Worm (Caenorhabditis elegans): ENCODE results near the gene R08D7.5.

Gene R08D7.5

DNA sequence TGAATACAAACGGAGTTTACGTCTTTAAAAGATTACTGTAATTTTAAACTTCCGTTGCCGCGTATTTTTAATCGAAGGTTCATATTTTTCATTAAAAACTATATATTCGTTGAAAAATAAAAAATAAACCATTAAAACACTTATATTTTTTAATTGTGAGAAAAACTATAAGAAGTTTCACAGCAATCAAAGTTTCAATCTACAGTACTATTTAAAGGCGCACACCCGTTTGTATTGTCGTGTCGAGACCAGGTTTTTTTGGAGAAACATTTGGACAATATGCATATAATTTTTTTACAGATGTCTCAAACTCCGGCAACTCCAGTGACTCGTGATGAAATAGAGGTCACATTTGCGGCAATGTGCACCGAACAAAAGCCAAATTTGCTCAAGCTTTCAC is at the start of gene R08D7.5:
Gene R08D7.5, plus strand, starts transcription at position 301 of the 400 bp plus-strand sequence.
- TF ChIP-seq W03F9.2 (tag; optimal IDR thresholded peaks at IDR 0.05) = no peak
- no peak for TF ChIP-seq him-1 (tag; optimal IDR thresholded peaks at IDR 0.05)
- no peak for TF ChIP-seq dao-5 (tag; optimal IDR thresholded peaks at IDR 0.05)

DNA sequence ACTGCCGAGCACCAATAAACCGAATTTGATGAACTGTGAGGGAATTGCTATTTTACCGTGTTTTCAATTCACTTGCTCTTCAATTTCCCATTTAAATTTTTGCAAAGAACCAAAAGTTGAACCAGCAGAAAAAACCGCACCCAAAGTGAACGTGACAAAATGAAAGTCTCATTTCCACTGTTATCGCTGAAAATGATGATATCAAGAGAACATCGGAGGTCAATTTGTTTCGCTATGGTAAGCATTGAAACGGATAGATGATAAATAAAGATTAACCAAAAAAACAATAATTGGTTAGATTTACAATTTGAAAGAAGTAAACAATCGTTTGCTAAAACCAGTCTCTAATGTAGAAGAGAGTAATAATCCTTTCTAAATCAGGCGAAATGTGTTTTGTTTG is 48.4 kb upstream of the R08D7.5 start:
- no peak for TF ChIP-seq him-1 (tag; optimal IDR thresholded peaks at IDR 0.05)
- TF ChIP-seq W03F9.2 (tag; optimal IDR thresholded peaks at IDR 0.05) = no peak
- TF ChIP-seq dao-5 (tag; optimal IDR thresholded peaks at IDR 0.05) = no peak

DNA sequence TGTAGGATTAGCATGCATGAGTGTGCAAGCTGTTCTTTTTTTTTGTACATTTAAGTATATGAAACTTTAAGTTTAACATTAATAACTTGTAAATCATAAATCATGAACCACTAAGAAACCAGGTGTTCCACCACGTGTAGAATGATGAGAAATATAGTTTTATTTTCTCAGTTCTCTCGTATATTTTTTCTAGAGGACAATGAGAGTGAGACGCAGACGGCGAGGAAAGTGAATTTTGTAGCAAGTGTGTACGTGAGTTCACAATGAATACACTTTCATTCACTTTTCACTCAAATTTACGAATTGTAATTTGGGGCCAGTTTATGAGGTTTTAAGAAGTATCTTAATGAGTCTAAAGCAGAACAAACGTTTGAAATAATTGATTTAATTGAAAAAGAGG is 47.4 kb upstream of the R08D7.5 start:
- TF ChIP-seq him-1 (tag; optimal IDR thresholded peaks at IDR 0.05) = no peak
- no peak for TF ChIP-seq W03F9.2 (tag; optimal IDR thresholded peaks at IDR 0.05)
- TF ChIP-seq dao-5 (tag; optimal IDR thresholded peaks at IDR 0.05) = no peak

DNA sequence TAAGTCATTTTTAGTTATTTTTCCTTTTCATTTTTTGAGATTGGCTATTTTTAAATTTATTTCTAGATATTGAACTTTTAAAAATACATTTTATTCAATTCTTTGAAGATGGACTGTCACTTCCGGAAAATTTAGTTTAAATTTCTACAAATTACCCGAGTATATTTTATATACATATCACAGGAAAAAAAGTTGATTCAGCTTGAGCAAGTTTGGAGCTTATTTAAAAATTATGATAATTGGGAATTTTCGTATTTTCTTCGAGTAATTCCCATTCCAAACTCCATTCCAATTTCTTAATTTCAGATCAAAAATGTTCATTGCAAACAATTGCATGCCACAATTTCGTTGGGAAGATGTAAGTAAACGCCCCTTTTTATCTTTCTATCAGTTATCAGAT is 44.2 kb upstream of the R08D7.5 start, which contains the start of gene arrd-15:
Gene arrd-15, plus strand, starts transcription at position 301 of the 400 bp plus-strand sequence.
- no peak for TF ChIP-seq dao-5 (tag; optimal IDR thresholded peaks at IDR 0.05)
- TF ChIP-seq W03F9.2 (tag; optimal IDR thresholded peaks at IDR 0.05) = no peak
- no peak for TF ChIP-seq him-1 (tag; optimal IDR thresholded peaks at IDR 0.05)

DNA sequence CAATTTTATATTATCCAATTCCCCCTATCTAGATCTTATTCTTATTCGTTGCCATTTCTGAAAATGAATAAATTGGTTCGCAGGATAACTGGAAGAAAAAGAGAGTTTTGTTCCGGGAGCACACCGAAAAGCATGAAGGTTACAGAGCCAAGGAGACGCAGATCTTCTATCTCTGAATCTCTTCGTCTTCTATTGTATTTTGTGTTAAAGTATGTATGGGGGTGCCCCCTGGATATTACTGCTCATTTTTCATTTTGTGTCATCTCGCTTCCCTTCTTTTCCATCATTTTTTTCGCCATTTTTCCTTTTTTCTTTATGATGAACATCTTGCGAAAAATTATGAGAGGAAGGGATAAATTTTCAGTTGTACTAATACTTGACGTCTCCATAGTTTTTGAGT is 40.2 kb upstream of the R08D7.5 start:
- TF ChIP-seq dao-5 (tag; optimal IDR thresholded peaks at IDR 0.05) = no peak
- no peak for TF ChIP-seq W03F9.2 (tag; optimal IDR thresholded peaks at IDR 0.05)
- no peak for TF ChIP-seq him-1 (tag; optimal IDR thresholded peaks at IDR 0.05)

DNA sequence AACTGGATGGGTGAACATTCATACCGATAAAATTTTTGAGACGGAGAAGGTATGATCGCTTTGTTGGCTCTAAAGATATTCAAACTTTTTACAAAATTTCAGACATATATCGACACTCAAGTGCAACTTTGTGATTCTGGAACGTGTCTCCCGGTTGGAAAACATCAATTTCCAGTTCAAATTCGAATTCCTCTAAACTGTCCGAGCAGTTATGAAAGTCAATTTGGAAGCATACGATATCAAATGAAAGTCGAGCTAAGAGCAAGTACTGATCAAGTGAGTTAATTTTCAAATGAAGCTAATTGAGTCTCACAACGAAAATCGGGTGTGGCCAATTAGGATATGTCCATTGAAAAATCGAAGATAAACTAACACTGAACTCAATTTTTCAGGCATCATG is 39.5 kb upstream of the R08D7.5 start:
- no peak for TF ChIP-seq W03F9.2 (tag; optimal IDR thresholded peaks at IDR 0.05)
- TF ChIP-seq dao-5 (tag; optimal IDR thresholded peaks at IDR 0.05) = no peak
- no peak for TF ChIP-seq him-1 (tag; optimal IDR thresholded peaks at IDR 0.05)

DNA sequence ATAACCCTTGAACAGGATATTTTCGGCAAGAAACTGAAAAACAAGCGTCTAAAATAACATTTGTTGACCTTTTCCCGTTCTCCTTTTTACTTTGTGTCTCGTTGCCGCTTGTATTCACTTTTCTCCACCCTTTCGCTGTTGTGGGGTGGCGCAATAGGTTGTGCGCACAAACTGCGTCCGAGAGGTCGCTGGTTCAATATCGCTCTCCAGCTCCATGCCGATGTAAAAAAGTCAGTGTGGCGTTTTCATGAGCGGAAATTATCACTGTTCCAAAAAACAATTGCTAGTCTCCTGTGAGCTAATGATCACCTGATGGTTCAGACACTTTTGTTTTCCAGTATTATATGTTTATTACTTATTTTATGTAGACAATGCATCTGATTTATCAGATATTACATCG is 36.4 kb upstream of the R08D7.5 start:
- TF ChIP-seq him-1 (tag; optimal IDR thresholded peaks at IDR 0.05) (peak; percentile 92), W03F9.2 (tag; optimal IDR thresholded peaks at IDR 0.05) (peak; percentile 31), dao-5 (tag; optimal IDR thresholded peaks at IDR 0.05) (peak; percentile 4)

DNA sequence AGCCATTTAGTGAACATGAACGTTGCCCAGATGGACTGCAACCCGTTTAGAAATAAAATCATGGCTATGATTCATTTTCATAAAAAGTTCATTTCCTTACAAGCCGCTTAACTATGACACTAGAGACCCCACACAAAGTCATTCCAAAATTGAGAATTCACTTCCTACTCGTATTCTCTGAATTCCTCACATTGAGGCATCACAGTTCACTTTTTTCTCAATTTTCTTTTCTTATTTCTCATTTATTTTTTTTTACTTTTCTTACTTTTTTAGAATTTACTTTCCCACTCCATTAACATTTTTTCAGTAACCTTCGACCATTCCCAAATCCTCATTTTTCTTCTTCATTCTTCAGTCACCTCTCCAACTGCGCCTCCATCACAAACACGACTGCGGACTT is 29.6 kb upstream of the R08D7.5 start, which contains the start of gene dhrr-1:
Gene dhrr-1, plus strand, starts transcription at position 301 of the 400 bp plus-strand sequence.
- TF ChIP-seq him-1 (tag; optimal IDR thresholded peaks at IDR 0.05) (no peak), dao-5 (tag; optimal IDR thresholded peaks at IDR 0.05) (no peak), W03F9.2 (tag; optimal IDR thresholded peaks at IDR 0.05) (no peak)

DNA sequence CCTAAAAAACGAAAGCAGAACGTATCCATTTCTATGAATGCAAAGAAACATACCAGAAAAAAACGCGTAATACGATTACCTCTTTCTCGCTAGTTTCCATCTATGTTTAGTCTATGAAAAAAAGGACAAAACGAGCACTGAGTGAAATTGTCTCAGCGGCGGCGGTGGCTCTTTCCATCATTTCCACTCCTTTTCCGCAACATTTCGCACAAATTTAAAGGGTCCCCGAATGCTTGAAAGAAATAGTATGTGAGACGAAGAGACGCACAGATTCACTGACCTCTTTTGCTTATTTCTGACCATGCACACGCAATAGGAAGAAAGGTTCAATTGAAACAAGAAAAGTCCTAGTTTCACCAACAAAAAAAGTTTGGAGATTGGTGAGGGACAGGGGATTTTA is 27.6 kb upstream of the R08D7.5 start:
- TF ChIP-seq him-1 (tag; optimal IDR thresholded peaks at IDR 0.05) = no peak
- TF ChIP-seq W03F9.2 (tag; optimal IDR thresholded peaks at IDR 0.05) = no peak
- no peak for TF ChIP-seq dao-5 (tag; optimal IDR thresholded peaks at IDR 0.05)

DNA sequence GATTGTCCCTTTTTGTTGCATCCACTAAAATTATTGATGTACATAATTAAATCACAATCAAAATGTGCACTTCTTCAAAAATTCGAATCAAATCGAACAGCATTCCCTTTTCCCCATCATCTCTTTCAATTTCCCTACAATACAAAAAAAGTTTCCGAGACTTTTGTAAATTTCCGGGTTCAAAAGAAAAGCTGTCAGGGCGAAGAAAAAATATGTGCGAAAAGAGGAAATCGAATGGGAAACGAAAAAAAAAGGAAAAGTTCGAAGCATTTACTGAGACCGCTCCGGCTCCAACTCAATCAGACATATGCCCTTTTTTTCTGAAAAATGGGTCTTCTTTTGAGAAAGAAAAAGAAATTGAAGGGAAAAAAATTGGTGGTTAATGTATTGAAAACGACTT is 24.8 kb upstream of the R08D7.5 start:
- TF ChIP-seq W03F9.2 (tag; optimal IDR thresholded peaks at IDR 0.05) = no peak
- TF ChIP-seq him-1 (tag; optimal IDR thresholded peaks at IDR 0.05) = no peak
- TF ChIP-seq dao-5 (tag; optimal IDR thresholded peaks at IDR 0.05) = no peak

DNA sequence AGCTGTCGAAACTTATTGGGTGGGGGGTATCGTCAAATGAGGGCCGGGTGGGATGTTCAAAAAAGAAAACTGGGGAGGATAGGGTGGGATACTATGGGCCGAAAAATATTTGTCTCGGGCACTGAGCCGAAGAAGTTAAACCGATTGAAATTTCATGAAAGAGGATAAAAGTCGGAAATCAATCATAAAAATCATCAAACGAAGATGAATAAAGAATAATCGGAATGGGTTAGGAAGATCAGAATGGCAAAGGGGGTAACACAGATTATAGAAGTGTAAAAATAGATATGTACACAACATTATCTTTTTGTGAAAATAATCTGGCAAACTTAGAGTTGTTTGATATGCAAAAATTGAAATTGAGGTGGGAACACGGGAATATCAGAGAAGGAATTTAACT is 18.4 kb upstream of the R08D7.5 start:
- TF ChIP-seq W03F9.2 (tag; optimal IDR thresholded peaks at IDR 0.05) = no peak
- no peak for TF ChIP-seq him-1 (tag; optimal IDR thresholded peaks at IDR 0.05)
- TF ChIP-seq dao-5 (tag; optimal IDR thresholded peaks at IDR 0.05) = no peak

DNA sequence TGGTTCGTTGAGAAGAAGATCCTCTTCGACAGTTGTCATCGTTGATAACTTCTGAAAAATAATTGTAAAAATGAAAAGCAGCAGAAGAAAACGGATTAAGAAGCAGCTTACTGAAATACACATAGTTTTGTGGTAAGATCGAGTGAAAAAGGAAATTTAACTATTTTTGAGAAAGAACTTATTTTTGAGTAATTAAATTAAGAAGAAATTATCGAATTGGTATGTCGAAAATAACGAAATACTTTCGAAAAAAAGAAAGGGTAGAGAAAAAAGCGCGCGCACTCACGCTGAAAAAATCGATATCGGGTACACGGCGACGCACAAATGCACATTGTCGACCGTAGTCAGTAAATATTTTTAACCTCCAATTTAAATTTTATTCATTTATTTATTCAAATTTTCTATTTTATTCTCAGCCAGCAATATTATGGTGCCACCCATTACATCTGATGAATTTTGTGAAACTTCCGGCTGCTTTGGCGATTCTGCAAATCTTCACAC is 17.7 kb upstream of the R08D7.5 start, which contains the start of the genes ZK643.5 and ZK643.2:
Gene ZK643.5, minus strand, starts transcription at position 51 of the 501 bp plus-strand sequence.
Gene ZK643.2, plus strand, starts transcription at position 395 of the 501 bp plus-strand sequence.
- TF ChIP-seq him-1 (tag; optimal IDR thresholded peaks at IDR 0.05) = no peak
- TF ChIP-seq dao-5 (tag; optimal IDR thresholded peaks at IDR 0.05) = no peak
- TF ChIP-seq W03F9.2 (tag; optimal IDR thresholded peaks at IDR 0.05) = peak; percentile 82

DNA sequence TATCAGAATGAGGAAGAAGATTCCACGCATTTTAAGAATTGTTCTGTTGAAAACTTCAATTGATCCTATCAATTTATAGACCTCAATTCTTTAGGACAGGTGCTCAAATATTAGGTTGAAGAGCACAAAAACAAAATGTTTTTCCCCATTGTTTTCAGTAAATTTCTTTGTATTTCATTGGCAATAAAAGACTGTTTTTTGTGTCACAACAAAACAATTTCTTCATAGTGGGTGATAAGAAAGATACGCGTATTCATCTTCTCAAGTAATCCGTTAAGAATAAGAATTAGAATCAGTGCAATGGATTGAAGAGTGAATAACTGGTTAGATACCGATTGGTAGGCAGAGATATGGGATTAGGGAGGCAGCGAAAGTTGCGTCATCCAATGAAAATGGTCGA is 13.3 kb upstream of the R08D7.5 start, which contains the start of gene ZK643.6:
Gene ZK643.6, minus strand, starts transcription at position 101 of the 400 bp plus-strand sequence.
- TF ChIP-seq dao-5 (tag; optimal IDR thresholded peaks at IDR 0.05) (no peak), him-1 (tag; optimal IDR thresholded peaks at IDR 0.05) (no peak), W03F9.2 (tag; optimal IDR thresholded peaks at IDR 0.05) (no peak)

DNA sequence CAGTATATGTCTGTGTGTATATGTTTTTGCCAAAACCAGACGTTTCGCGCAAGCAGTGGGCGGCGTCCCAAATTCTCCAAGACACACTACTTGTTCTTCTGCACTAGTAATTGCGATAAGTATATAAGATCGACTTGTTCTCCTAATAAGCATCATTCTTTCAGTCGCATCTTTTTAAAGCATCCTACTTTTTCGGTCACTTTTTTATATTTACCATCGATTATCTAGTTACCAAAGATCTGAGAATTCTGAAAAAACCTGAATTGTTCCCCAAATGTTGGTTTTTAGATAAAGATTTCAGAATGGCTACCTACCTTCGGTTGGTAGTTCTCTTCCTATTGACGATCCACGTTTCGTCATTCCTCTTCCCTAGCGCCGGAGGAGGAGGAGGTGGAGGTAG is 11.9 kb upstream of the R08D7.5 start, which contains the start of gene grl-25:
Gene grl-25, plus strand, starts transcription at position 301 of the 400 bp plus-strand sequence.
- TF ChIP-seq dao-5 (tag; optimal IDR thresholded peaks at IDR 0.05) (no peak), W03F9.2 (tag; optimal IDR thresholded peaks at IDR 0.05) (no peak), him-1 (tag; optimal IDR thresholded peaks at IDR 0.05) (no peak)

DNA sequence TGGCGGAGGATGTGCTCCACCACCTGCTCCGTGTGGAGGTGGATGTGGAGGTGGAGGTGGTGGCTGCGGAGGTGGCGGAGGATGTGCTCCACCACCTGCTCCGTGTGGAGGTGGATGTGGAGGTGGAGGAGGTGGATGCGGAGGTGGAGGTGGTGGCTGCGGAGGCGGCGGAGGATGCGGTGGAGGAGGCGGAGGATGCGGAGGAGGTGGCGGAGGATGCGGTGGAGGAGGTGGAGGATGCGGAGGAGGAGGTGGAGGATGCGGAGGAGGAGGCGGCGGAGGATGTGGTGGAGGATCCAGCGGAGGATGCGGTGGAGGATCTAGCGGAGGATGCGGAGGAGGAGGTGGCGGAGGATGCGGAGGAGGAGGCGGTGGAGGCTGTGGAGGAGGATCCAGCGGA is 11.5 kb upstream of the R08D7.5 start:
- no peak for TF ChIP-seq dao-5 (tag; optimal IDR thresholded peaks at IDR 0.05)
- TF ChIP-seq him-1 (tag; optimal IDR thresholded peaks at IDR 0.05) = no peak
- TF ChIP-seq W03F9.2 (tag; optimal IDR thresholded peaks at IDR 0.05) = no peak

Measured in whole organism, L4/young adult.